Fruit fly (Drosophila melanogaster) whole organism, adult: ENCODE measurements around the gene Dbct.
A peak's percentile ranks its signal among the peaks of the same experiment; 100 is the strongest.

Source experiments
- CG11617 ChIP-seq: fragments of 200-800 bp; sonication (Bioruptor generic); optimal IDR thresholded peaks from 2 replicates; lab custom pipeline; 2017; ENCODE audit warnings: mild to moderate bottlenecking, missing biosample characterization, missing genetic modification reagents, missing genetic modification characterization
- CG12768 ChIP-seq: fragments of 200-800 bp; sonication (Bioruptor generic); optimal IDR thresholded peaks from 2 replicates; lab custom pipeline; 2017; ENCODE audit warnings: missing biosample characterization, missing genetic modification characterization, mild to moderate bottlenecking, moderate library complexity, missing genetic modification reagents
- CG14711 ChIP-seq: fragments of 200-800 bp; sonication (Bioruptor generic); optimal IDR thresholded peaks from 2 replicates; lab custom pipeline; 2018; ENCODE audit warnings: missing biosample characterization, mild to moderate bottlenecking, missing genetic modification characterization, moderate library complexity
- CG1620 ChIP-seq: fragments of 200-800 bp; sonication (Bioruptor generic); optimal IDR thresholded peaks from 2 replicates; lab custom pipeline; 2016; ENCODE audit warnings: missing biosample characterization, missing genetic modification characterization
- CG33017 ChIP-seq: fragments of 200-800 bp; sonication (Bioruptor generic); optimal IDR thresholded peaks from 2 replicates; lab custom pipeline; 2018; ENCODE audit warnings: missing biosample characterization, mild to moderate bottlenecking, missing genetic modification characterization, moderate library complexity
- CG5204 ChIP-seq: fragments of 200-800 bp; sonication (Bioruptor generic); optimal IDR thresholded peaks from 2 replicates; lab custom pipeline; 2016; ENCODE audit warnings: missing biosample characterization, missing genetic modification characterization
- CG7045 ChIP-seq: fragments of 200-800 bp; sonication (Bioruptor generic); optimal IDR thresholded peaks from 2 replicates; lab custom pipeline; 2017; ENCODE audit warnings: missing biosample characterization, mild to moderate bottlenecking, missing genetic modification characterization
- CG7101 ChIP-seq: fragments of 200-800 bp; sonication (Bioruptor generic); optimal IDR thresholded peaks from 2 replicates; lab custom pipeline; 2018; ENCODE audit warnings: missing biosample characterization, mild to moderate bottlenecking, missing genetic modification characterization, moderate library complexity
- Clk ChIP-seq: fragments of 200-800 bp; sonication (Bioruptor generic); optimal IDR thresholded peaks from 2 replicates; lab custom pipeline; 2017; ENCODE audit warnings: missing biosample characterization, missing genetic modification characterization
- Crg-1 ChIP-seq: fragments of 200-800 bp; sonication (Bioruptor generic); optimal IDR thresholded peaks from 2 replicates; lab custom pipeline; 2016; ENCODE audit warnings: missing biosample characterization, missing genetic modification characterization
- Hr96 ChIP-seq: fragments of 200-800 bp; sonication (Bioruptor generic); optimal IDR thresholded peaks from 2 replicates; lab custom pipeline; 2016; ENCODE audit warnings: missing biosample characterization, missing genetic modification characterization
- Mnt ChIP-seq: fragments of 200-800 bp; sonication (Bioruptor generic); optimal IDR thresholded peaks from 2 replicates; lab custom pipeline; 2016; ENCODE audit warnings: missing biosample characterization, mild to moderate bottlenecking, missing genetic modification characterization
- bab1 ChIP-seq: fragments of 200-800 bp; sonication (Bioruptor generic); optimal IDR thresholded peaks from 3 replicates; lab custom pipeline; 2019; ENCODE audit warnings: missing biosample characterization, mild to moderate bottlenecking, missing genetic modification characterization, moderate library complexity
- cic ChIP-seq: fragments of 200-800 bp; sonication (Bioruptor generic); optimal IDR thresholded peaks from 2 replicates; lab custom pipeline; 2017; ENCODE audit warnings: missing biosample characterization, mild to moderate bottlenecking, missing genetic modification characterization, moderate library complexity
- cnc ChIP-seq, 2 experiments: fragments of >200 bp; optimal IDR thresholded peaks; 2 replicates each; lab custom pipeline; 2017
- kay ChIP-seq: fragments of 200-800 bp; sonication (Bioruptor generic); peaks from one replicate; lab custom pipeline; 2016; ENCODE audit warnings: missing biosample characterization, missing genetic modification characterization, borderline replicate concordance
- ovo ChIP-seq: fragments of 200-800 bp; sonication (Bioruptor generic); optimal IDR thresholded peaks from 2 replicates; lab custom pipeline; 2016; ENCODE audit warnings: missing biosample characterization, missing genetic modification characterization
- pad ChIP-seq: fragments of 200-800 bp; sonication (Bioruptor generic); optimal IDR thresholded peaks from 3 replicates; lab custom pipeline; 2017; ENCODE audit warnings: missing biosample characterization, missing genetic modification characterization, mild to moderate bottlenecking, moderate library complexity, missing genetic modification reagents
- tj ChIP-seq: fragments of 200-800 bp; sonication (Bioruptor generic); optimal IDR thresholded peaks from 3 replicates; lab custom pipeline; 2017; ENCODE audit warnings: missing biosample characterization, mild to moderate bottlenecking, missing genetic modification characterization, moderate library complexity
- toe ChIP-seq: fragments of 200-800 bp; sonication (Bioruptor generic); optimal IDR thresholded peaks from 2 replicates; lab custom pipeline; 2016; ENCODE audit warnings: missing biosample characterization, missing genetic modification characterization

The Dbct gene

dm6 chrX:15085777-15086510 is at the start of gene Dbct, which contains the start of gene CG15027:
Gene Dbct (plus strand): TSS chrX:15086125.
Gene CG15027 (minus strand): TSS chrX:15085827.
- peak; percentile 74 for TF ChIP-seq tj (GFP tag; lab: Kevin White, UChicago)
- TF ChIP-seq bab1 (GFP tag; lab: Kevin White, UChicago), result peak; percentile 94
- TF ChIP-seq ovo (GFP tag; lab: Kevin White, UChicago), result peak; percentile 80
- peak; percentile 83 for TF ChIP-seq CG1620 (GFP tag; lab: Kevin White, UChicago)
- TF ChIP-seq toe (GFP tag; lab: Kevin White, UChicago), result peak; percentile 61
- TF ChIP-seq CG14711 (tag; lab: Kevin White, UChicago), result peak; percentile 91
- TF ChIP-seq Mnt (GFP tag; lab: Kevin White, UChicago), result peak; percentile 99
- peak; percentile 91 for TF ChIP-seq CG11617
- TF ChIP-seq Clk, result peak; percentile 17
- TF ChIP-seq Crg-1 (GFP tag; lab: Kevin White, UChicago), result peak; percentile 78
- peak; percentile 90 for TF ChIP-seq CG7101 (tag; lab: Kevin White, UChicago)
- peak; percentile 95 for TF ChIP-seq kay
- no peak for TF ChIP-seq cnc (optimal IDR thresholded peaks at IDR 0.05; lab: Kevin White, UChicago)
- peak; percentile 14 for TF ChIP-seq cic (GFP tag; lab: Kevin White, UChicago)
- peak; percentile 76 for TF ChIP-seq pad (GFP tag; lab: Kevin White, UChicago)
- TF ChIP-seq CG5204 (GFP tag; lab: Kevin White, UChicago), result peak; percentile 29
- peak; percentile 51 for TF ChIP-seq CG7045
- TF ChIP-seq CG12768 (GFP tag; lab: Kevin White, UChicago), result peak; percentile 52
- TF ChIP-seq Hr96 (GFP tag; lab: Kevin White, UChicago), result peak; percentile 78
- TF ChIP-seq CG33017 (tag; lab: Kevin White, UChicago), result peak; percentile 69

dm6 chrX:15042499-15042898 is 43.4 kb upstream of the Dbct start:
- TF ChIP-seq toe (GFP tag; lab: Kevin White, UChicago) (no peak), CG5204 (GFP tag; lab: Kevin White, UChicago) (peak; percentile 25), bab1 (GFP tag; lab: Kevin White, UChicago) (peak; percentile 32), tj (GFP tag; lab: Kevin White, UChicago) (peak; percentile 58), CG14711 (tag; lab: Kevin White, UChicago) (no peak)

- TF ChIP-seq CG7101 (tag; lab: Kevin White, UChicago) (no peak), cnc (optimal IDR thresholded peaks at IDR 0.05; lab: Kevin White, UChicago) (peak in 1 of 2 experiments; percentile 30), CG33017 (tag; lab: Kevin White, UChicago) (no peak), Mnt (GFP tag; lab: Kevin White, UChicago) (no peak), kay (no peak), Crg-1 (GFP tag; lab: Kevin White, UChicago) (peak; percentile 36), CG5204 (GFP tag; lab: Kevin White, UChicago) (no peak), bab1 (GFP tag; lab: Kevin White, UChicago) (no peak), cic (GFP tag; lab: Kevin White, UChicago) (peak; percentile 13), CG14711 (tag; lab: Kevin White, UChicago) (no peak), CG7045 (no peak), CG1620 (GFP tag; lab: Kevin White, UChicago) (no peak), CG12768 (GFP tag; lab: Kevin White, UChicago) (no peak), ovo (GFP tag; lab: Kevin White, UChicago) (peak; percentile 49)
These were observed 42.8 kb upstream of the Dbct start for dm6 chrX:15043013-15043699.

- TF ChIP-seq Clk (no peak), CG11617 (peak; percentile 77), toe (GFP tag; lab: Kevin White, UChicago) (no peak), bab1 (GFP tag; lab: Kevin White, UChicago) (peak; percentile 70), CG7101 (tag; lab: Kevin White, UChicago) (peak; percentile 66), CG1620 (GFP tag; lab: Kevin White, UChicago) (peak; percentile 56), CG12768 (GFP tag; lab: Kevin White, UChicago) (peak; percentile 15), CG14711 (tag; lab: Kevin White, UChicago) (peak; percentile 35), ovo (GFP tag; lab: Kevin White, UChicago) (peak; percentile 25), tj (GFP tag; lab: Kevin White, UChicago) (no peak), cic (GFP tag; lab: Kevin White, UChicago) (peak; percentile 15), cnc (optimal IDR thresholded peaks at IDR 0.05; lab: Kevin White, UChicago) (no peak), Hr96 (GFP tag; lab: Kevin White, UChicago) (peak; percentile 44), kay (no peak), Mnt (GFP tag; lab: Kevin White, UChicago) (peak; percentile 77), CG7045 (no peak), Crg-1 (GFP tag; lab: Kevin White, UChicago) (no peak), pad (GFP tag; lab: Kevin White, UChicago) (peak; percentile 93), CG33017 (tag; lab: Kevin White, UChicago) (no peak), CG5204 (GFP tag; lab: Kevin White, UChicago) (peak; percentile 45)
These were observed 42.2 kb upstream of the Dbct start, which contains the start of gene CG5541 for dm6 chrX:15043700-15044225. Gene CG5541 (plus strand): TSS chrX:15044123.

- peak; percentile 28 for TF ChIP-seq Mnt (GFP tag; lab: Kevin White, UChicago)
- no peak for TF ChIP-seq Clk
- TF ChIP-seq kay, result peak; percentile 69
- TF ChIP-seq tj (GFP tag; lab: Kevin White, UChicago), result no peak
- TF ChIP-seq CG7101 (tag; lab: Kevin White, UChicago), result no peak
- peak; percentile 95 for TF ChIP-seq ovo (GFP tag; lab: Kevin White, UChicago)
- TF ChIP-seq CG11617, result no peak
- no peak for TF ChIP-seq cnc (optimal IDR thresholded peaks at IDR 0.05; lab: Kevin White, UChicago)
- TF ChIP-seq bab1 (GFP tag; lab: Kevin White, UChicago), result no peak
- peak; percentile 57 for TF ChIP-seq cic (GFP tag; lab: Kevin White, UChicago)
These were observed 40.3 kb upstream of the Dbct start for dm6 chrX:15045608-15046007.
